Worm (Caenorhabditis elegans) whole organism, L3 larva: Measurements from ENCODE around the gene Y57A10B.7.

Experiments
- ZK546.5 ChIP-seq: sonication (generic microtip); optimal IDR thresholded peaks from 2 replicates; lab custom pipeline; 2017; ENCODE audit warnings: missing biosample characterization, missing genetic modification characterization
- aly-2 ChIP-seq: fragments of 150-350 bp; optimal IDR thresholded peaks from 2 replicates; lab custom pipeline; 2014; ENCODE audit warnings: missing biosample characterization, missing genetic modification characterization
- ama-1 ChIP-seq: fragments of 150-350 bp; optimal IDR thresholded peaks from 2 replicates; lab custom pipeline; 2018
- ceh-16 ChIP-seq: sonication (generic microtip); optimal IDR thresholded peaks from 2 replicates; lab custom pipeline; 2017; ENCODE audit warnings: missing biosample characterization, missing genetic modification characterization
- ceh-28 ChIP-seq: fragments of 150-350 bp; optimal IDR thresholded peaks from 2 replicates; lab custom pipeline; 2014; ENCODE audit warnings: missing biosample characterization, missing genetic modification reagents, missing genetic modification characterization
- ceh-82 ChIP-seq: fragments of 150-350 bp; optimal IDR thresholded peaks from 2 replicates; lab custom pipeline; 2014; ENCODE audit warnings: missing biosample characterization, missing genetic modification characterization
- ceh-9 ChIP-seq: sonication (generic microtip); optimal IDR thresholded peaks from 2 replicates; lab custom pipeline; 2018; ENCODE audit warnings: missing biosample characterization, missing genetic modification characterization
- daf-12 ChIP-seq: fragments of 150-350 bp; optimal IDR thresholded peaks from 2 replicates; lab custom pipeline; 2014; ENCODE audit warnings: missing biosample characterization, missing genetic modification reagents, missing genetic modification characterization
- egl-5 ChIP-seq: fragments of 150-350 bp; optimal IDR thresholded peaks from 2 replicates; lab custom pipeline; 2017; ENCODE audit warnings: missing biosample characterization, missing genetic modification reagents, missing genetic modification characterization, inconsistent platforms
- elt-3 ChIP-seq, 3 experiments: fragments of 150-350 bp in 1 of 3; sonication (generic microtip) in 2 of 3; optimal IDR thresholded peaks; 2 replicates in 2 of 3; 4 replicates in 1 of 3; lab custom pipeline; 2014 to 2017; ENCODE audit warnings: missing biosample characterization in 3 of 3, missing genetic modification characterization in 3 of 3
- fkh-10 ChIP-seq: sonication (generic microtip); optimal IDR thresholded peaks from 2 replicates; lab custom pipeline; 2017; ENCODE audit warnings: missing biosample characterization, missing genetic modification reagents, missing genetic modification characterization
- fkh-2 ChIP-seq: fragments of 150-350 bp; optimal IDR thresholded peaks from 2 replicates; lab custom pipeline; 2014; ENCODE audit warnings: missing biosample characterization, missing genetic modification reagents, missing genetic modification characterization
- fos-1 ChIP-seq: fragments of 150-350 bp; optimal IDR thresholded peaks from 2 replicates; lab custom pipeline; 2014; ENCODE audit warnings: missing biosample characterization, missing genetic modification characterization
- hmg-11 ChIP-seq: sonication (generic microtip); optimal IDR thresholded peaks from 2 replicates; lab custom pipeline; 2016; ENCODE audit warnings: missing genetic modification characterization, missing compliant biosample characterization
- jun-1 ChIP-seq: fragments of 150-350 bp; optimal IDR thresholded peaks from 2 replicates; lab custom pipeline; 2014; ENCODE audit warnings: missing biosample characterization, missing genetic modification reagents, missing genetic modification characterization
- lin-15B ChIP-seq: fragments of 150-350 bp; optimal IDR thresholded peaks from 2 replicates; lab custom pipeline; 2014; ENCODE audit warnings: missing biosample characterization, missing genetic modification characterization
- lin-39 ChIP-seq: fragments of 150-350 bp; optimal IDR thresholded peaks from 2 replicates; lab custom pipeline; 2018; ENCODE audit warnings: missing biosample characterization, missing genetic modification reagents, missing genetic modification characterization
- lsy-12 ChIP-seq: sonication (generic microtip); optimal IDR thresholded peaks from 2 replicates; lab custom pipeline; 2016; ENCODE audit warnings: mild to moderate bottlenecking, missing genetic modification characterization, missing compliant biosample characterization
- mml-1 ChIP-seq: fragments of 150-350 bp; sonication (generic microtip); optimal IDR thresholded peaks from 3 replicates; lab custom pipeline; 2014; ENCODE audit warnings: missing biosample characterization, missing genetic modification characterization
- nfya-1 ChIP-seq: sonication (generic microtip); optimal IDR thresholded peaks from 2 replicates; lab custom pipeline; 2017; ENCODE audit warnings: missing genetic modification characterization, mild to moderate bottlenecking, missing compliant biosample characterization, antibody characterized with exemption, moderate library complexity; ENCODE audit not compliant: insufficient read depth
- nhr-12 ChIP-seq: fragments of 150-350 bp; optimal IDR thresholded peaks from 2 replicates; lab custom pipeline; 2014; ENCODE audit warnings: missing biosample characterization, missing genetic modification characterization
- nhr-237 ChIP-seq: fragments of 150-350 bp; optimal IDR thresholded peaks from 2 replicates; lab custom pipeline; 2014; ENCODE audit warnings: missing biosample characterization, missing genetic modification characterization
- nhr-25 ChIP-seq: sonication (generic microtip); optimal IDR thresholded peaks from 2 replicates; lab custom pipeline; 2017; ENCODE audit warnings: missing biosample characterization, missing genetic modification characterization
- nhr-28 ChIP-seq: fragments of 150-350 bp; optimal IDR thresholded peaks from 2 replicates; lab custom pipeline; 2014; ENCODE audit warnings: missing biosample characterization, missing genetic modification characterization
- nhr-43 ChIP-seq: sonication (generic microtip); optimal IDR thresholded peaks from 2 replicates; lab custom pipeline; 2016; ENCODE audit warnings: mild to moderate bottlenecking, missing genetic modification characterization, missing compliant biosample characterization; ENCODE audit not compliant: poor library complexity, severe bottlenecking
- nhr-67 ChIP-seq: fragments of 150-350 bp; optimal IDR thresholded peaks from 2 replicates; lab custom pipeline; 2014; ENCODE audit warnings: missing biosample characterization, missing genetic modification characterization
- nhr-77 ChIP-seq: fragments of 150-350 bp; optimal IDR thresholded peaks from 2 replicates; lab custom pipeline; 2014; ENCODE audit warnings: missing biosample characterization, missing genetic modification characterization
- pha-4 ChIP-seq: fragments of 150-350 bp; optimal IDR thresholded peaks from 2 replicates; lab custom pipeline; 2014; ENCODE audit warnings: missing biosample characterization, missing genetic modification reagents, missing genetic modification characterization
- skn-1 ChIP-seq: fragments of 150-350 bp; optimal IDR thresholded peaks from 2 replicates; lab custom pipeline; 2014; ENCODE audit warnings: missing biosample characterization, missing genetic modification characterization
- snpc-4 ChIP-seq: fragments of 150-350 bp; optimal IDR thresholded peaks from 2 replicates; lab custom pipeline; 2014; ENCODE audit warnings: missing biosample characterization, missing genetic modification characterization
- unc-62 ChIP-seq: fragments of 150-350 bp; sonication (generic microtip); optimal IDR thresholded peaks from 4 replicates; lab custom pipeline; 2014; ENCODE audit warnings: missing biosample characterization, missing genetic modification reagents, missing genetic modification characterization
- zag-1 ChIP-seq: fragments of 150-350 bp; optimal IDR thresholded peaks from 2 replicates; lab custom pipeline; 2014; ENCODE audit warnings: missing biosample characterization, missing genetic modification characterization

Y57A10B.7 gene

ce11 chrII:12387980-12388379, 5.6 kb downstream of the Y57A10B.7 start, which contains the start of gene sre-41:
Gene sre-41, plus strand, starts transcription at chrII:12388280.
- TF ChIP-seq nhr-67 (tag; lab: Kevin White, UChicago) = no peak
- no peak for TF ChIP-seq aly-2 (tag; lab: Kevin White, UChicago)
- no peak for TF ChIP-seq daf-12 (tag; lab: Kevin White, UChicago)
- no peak for TF ChIP-seq unc-62 (GFP tag; lab: Kevin White, UChicago)
- no peak for TF ChIP-seq lin-39 (tag; lab: Kevin White, UChicago)
- TF ChIP-seq zag-1 (tag; lab: Kevin White, UChicago) = no peak
- TF ChIP-seq snpc-4 (tag; lab: Kevin White, UChicago) = no peak
- no peak for TF ChIP-seq pha-4
- no peak for TF ChIP-seq jun-1
- no peak for TF ChIP-seq mml-1 (tag; lab: Kevin White, UChicago)

DNA sequence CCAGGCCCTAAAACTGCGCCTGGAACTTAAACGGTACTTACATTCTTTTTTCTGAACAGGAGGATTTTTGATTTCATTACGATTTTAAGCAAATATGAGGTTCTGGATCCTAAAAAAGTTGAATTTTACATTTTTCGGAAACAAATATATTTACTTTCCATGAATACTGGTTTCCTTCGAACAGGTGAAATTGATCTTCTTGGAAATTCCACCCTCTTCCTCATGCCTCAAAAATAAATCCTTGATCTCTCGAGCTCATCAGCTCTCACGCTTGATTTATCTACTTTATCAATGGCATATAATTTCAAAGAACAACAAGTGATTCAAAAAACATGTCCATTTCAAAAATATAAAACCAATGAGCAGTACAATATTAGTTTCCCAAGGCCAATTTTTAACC, 6.1 kb downstream of the Y57A10B.7 start:
- TF ChIP-seq ceh-82 (no peak), unc-62 (GFP tag; lab: Kevin White, UChicago) (no peak)

DNA sequence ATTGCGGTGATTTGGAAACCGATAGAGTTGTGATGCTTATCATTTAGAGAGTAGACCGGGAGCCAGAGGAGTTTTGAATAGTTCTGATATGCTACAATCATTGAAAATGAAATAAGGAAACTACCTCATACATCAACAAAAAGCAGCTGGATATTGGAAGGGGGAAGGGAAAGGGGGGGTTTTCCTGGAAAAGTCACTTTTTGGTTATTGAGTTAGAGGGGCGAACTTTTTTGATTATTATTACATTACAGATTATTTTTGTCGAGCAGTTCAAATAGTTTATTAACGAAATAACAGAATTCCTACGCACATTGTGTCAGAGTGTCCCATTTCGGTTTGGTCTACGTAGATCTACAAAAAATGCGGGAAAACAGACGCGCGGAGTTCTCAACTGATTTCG, 6.8 kb downstream of the Y57A10B.7 start, which contains the start of gene sre-42:
sre-42 (minus strand) TSS at position 101 of the 400 bp plus-strand sequence.
- TF ChIP-seq mml-1 (tag; lab: Kevin White, UChicago) (no peak), ceh-9 (tag; lab: Kevin White, UChicago) (no peak), daf-12 (tag; lab: Kevin White, UChicago) (no peak), skn-1 (tag; lab: Kevin White, UChicago) (no peak), hmg-11 (no peak), nhr-43 (tag; lab: Kevin White, UChicago) (no peak), unc-62 (GFP tag; lab: Kevin White, UChicago) (no peak), ama-1 (lab: Kevin White, UChicago) (no peak), ceh-28 (tag; lab: Kevin White, UChicago) (no peak), fos-1 (tag; lab: Kevin White, UChicago) (no peak), ceh-16 (no peak)

DNA sequence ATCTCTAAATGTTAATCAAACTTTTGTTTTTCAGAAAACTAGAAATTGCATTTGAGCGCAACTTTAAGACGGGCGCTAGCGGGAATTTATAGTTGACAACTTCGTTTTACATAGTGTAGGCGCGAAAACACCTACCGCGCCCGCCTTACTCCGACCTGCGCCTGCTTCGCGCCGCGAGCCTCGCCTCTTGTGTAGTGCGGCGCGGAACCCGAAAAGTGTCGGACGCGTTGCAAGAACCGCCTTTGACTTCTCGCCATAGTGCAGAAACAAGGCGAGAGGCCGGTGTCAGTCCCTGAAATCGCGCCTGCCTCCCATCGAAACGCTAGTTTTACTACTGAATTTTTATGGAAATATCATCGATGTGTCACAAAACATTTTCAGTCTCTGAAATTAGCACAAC, 7.8 kb downstream of the Y57A10B.7 start:
- TF ChIP-seq lsy-12 (tag; lab: Kevin White, UChicago) (no peak), hmg-11 (no peak), nhr-12 (tag; lab: Kevin White, UChicago) (no peak)
- TF ChIP-seq, all 47 proteins: peak for 0

ce11 chrII:12382625-12383562, 10.7 kb downstream of the Y57A10B.7 start, which contains the start of gene btb-14:
Gene btb-14, plus strand, starts transcription at chrII:12383463.
- TF ChIP-seq lin-39 (tag; lab: Kevin White, UChicago) (peak; percentile 38), nfya-1 (tag; lab: Kevin White, UChicago) (peak; percentile 54), fkh-10 (GFP tag; lab: Kevin White, UChicago) (peak; percentile 47), daf-12 (tag; lab: Kevin White, UChicago) (no peak), snpc-4 (tag; lab: Kevin White, UChicago) (peak; percentile 72), hmg-11 (peak; percentile 46), ceh-16 (no peak)

- TF ChIP-seq egl-5 (tag; lab: Kevin White, UChicago) = no peak
- TF ChIP-seq, all 47 proteins: peak for 0
Observed at ce11 chrII:12380888-12381287, 12.7 kb downstream of the Y57A10B.7 start.

DNA sequence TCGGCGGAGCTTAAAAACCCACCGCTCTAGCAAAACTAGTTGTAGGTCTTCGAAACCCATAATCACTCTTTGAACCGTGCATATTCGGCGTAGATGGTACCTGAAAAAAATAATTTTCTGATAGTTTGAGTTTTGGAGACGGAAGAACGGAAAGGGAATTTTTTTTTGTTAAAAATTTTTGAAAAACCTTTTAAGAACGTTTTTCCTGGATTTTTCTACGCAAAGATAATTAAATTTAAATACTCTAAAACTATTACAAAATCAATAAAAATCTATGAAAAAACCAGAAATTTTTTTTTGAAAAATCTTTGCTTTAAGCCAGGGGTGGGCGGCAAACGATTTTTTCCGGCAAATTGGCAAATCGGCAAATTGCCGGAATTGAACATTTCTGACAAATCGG, 14.2 kb downstream of the Y57A10B.7 start, which contains the start of gene marc-5:
marc-5 (minus strand) TSS at position 101 of the 400 bp plus-strand sequence.
- TF ChIP-seq nhr-28 (tag; lab: Kevin White, UChicago) (no peak), mml-1 (tag; lab: Kevin White, UChicago) (no peak), nhr-237 (no peak), elt-3 (tag; optimal IDR thresholded peaks at IDR 0.05; lab: Kevin White, UChicago) (no peak), lsy-12 (tag; lab: Kevin White, UChicago) (no peak), lin-15B (no peak), zag-1 (tag; lab: Kevin White, UChicago) (no peak), nhr-12 (tag; lab: Kevin White, UChicago) (no peak), fkh-2 (tag; lab: Kevin White, UChicago) (no peak), daf-12 (tag; lab: Kevin White, UChicago) (no peak), nhr-25 (tag; lab: Kevin White, UChicago) (no peak), jun-1 (no peak), nhr-77 (tag; lab: Kevin White, UChicago) (no peak), ZK546.5 (tag; lab: Kevin White, UChicago) (no peak), ceh-82 (no peak), skn-1 (tag; lab: Kevin White, UChicago) (no peak)
